Fruit fly (Drosophila melanogaster) whole organism, embryonic: ENCODE results near the gene Mis12.

ENCODE experiments used
- ATbp ChIP-seq: fragments of 200-800 bp; sonication (Bioruptor generic); optimal IDR thresholded peaks from 2 replicates; lab custom pipeline; 2017; ENCODE audit warnings: missing biosample characterization, mild to moderate bottlenecking, missing genetic modification characterization, missing genetic modification reagents
- CG11696 ChIP-seq: fragments of 200-800 bp; sonication (Bioruptor generic); IDR thresholded peaks from 2 replicates; pipeline ENCODE4 v1.3.6; 2022; ENCODE audit warnings: missing biosample characterization, missing genetic modification characterization
- CG12104 ChIP-seq: fragments of 200-800 bp; sonication (Bioruptor generic); optimal IDR thresholded peaks from 3 replicates; lab custom pipeline; 2016; ENCODE audit warnings: missing biosample characterization, missing genetic modification characterization
- CG12942 ChIP-seq: fragments of 200-800 bp; sonication (Bioruptor generic); optimal IDR thresholded peaks from 3 replicates; lab custom pipeline; 2016; ENCODE audit warnings: missing biosample characterization, missing genetic modification characterization
- CG13123 ChIP-seq: fragments of 200-800 bp; sonication (Bioruptor generic); optimal IDR thresholded peaks from 2 replicates; lab custom pipeline; 2016; ENCODE audit warnings: missing biosample characterization, missing genetic modification characterization
- CG13287 ChIP-seq: fragments of 200-800 bp; sonication (Bioruptor generic); IDR thresholded peaks from 2 replicates; pipeline ENCODE4 v1.3.6; 2022; ENCODE audit warnings: missing biosample characterization, missing genetic modification characterization; ENCODE audit not compliant: partially characterized antibody
- CG14441 ChIP-seq: fragments of 200-800 bp; sonication (Bioruptor generic); IDR thresholded peaks from 2 replicates; pipeline ENCODE4 v1.3.6; 2022; ENCODE audit warnings: missing biosample characterization, missing genetic modification characterization
- CG15479 ChIP-seq: fragments of 200-800 bp; sonication (Bioruptor generic); optimal IDR thresholded peaks from 3 replicates; lab custom pipeline; 2019; ENCODE audit warnings: missing biosample characterization, mild to moderate bottlenecking, missing genetic modification characterization, moderate library complexity
- CG15514 ChIP-seq: fragments of 200-800 bp; sonication (Bioruptor generic); optimal IDR thresholded peaks from 3 replicates; lab custom pipeline; 2017; ENCODE audit warnings: missing biosample characterization, missing genetic modification characterization, mild to moderate bottlenecking, moderate library complexity, missing genetic modification reagents
- CG17361 ChIP-seq: fragments of 200-800 bp; sonication (Bioruptor generic); IDR thresholded peaks from 3 replicates; pipeline ENCODE4 v1.3.6; 2022; ENCODE audit warnings: missing biosample characterization, missing genetic modification characterization
- CG17568 ChIP-seq: fragments of 200-800 bp; sonication (Bioruptor generic); optimal IDR thresholded peaks from 2 replicates; lab custom pipeline; 2018; ENCODE audit warnings: missing biosample characterization, mild to moderate bottlenecking, missing genetic modification characterization, moderate library complexity
- CG30431 ChIP-seq: fragments of 200-800 bp; sonication (Bioruptor generic); optimal IDR thresholded peaks from 2 replicates; lab custom pipeline; 2017; ENCODE audit warnings: missing biosample characterization, missing genetic modification characterization
- CG31365 ChIP-seq: fragments of 200-800 bp; sonication (Bioruptor generic); optimal IDR thresholded peaks from 2 replicates; lab custom pipeline; 2018; ENCODE audit warnings: missing biosample characterization, mild to moderate bottlenecking, missing genetic modification characterization
- CG31441 ChIP-seq: fragments of 200-800 bp; sonication (Bioruptor generic); IDR thresholded peaks from 2 replicates; pipeline ENCODE4 v1.3.6; 2022; ENCODE audit warnings: missing biosample characterization, missing genetic modification characterization
- CG32532 ChIP-seq: fragments of 200-800 bp; sonication (Bioruptor generic); IDR thresholded peaks from 2 replicates; pipeline ENCODE4 v1.3.6; 2022; ENCODE audit warnings: missing biosample characterization, missing genetic modification characterization
- CG3726 ChIP-seq: fragments of 200-800 bp; sonication (Bioruptor generic); IDR thresholded peaks from 3 replicates; pipeline ENCODE4, ENCODE4 v1.3.6; 2022; ENCODE audit warnings: missing biosample characterization, missing genetic modification characterization
- CG4282 ChIP-seq: fragments of 200-800 bp; sonication (Bioruptor generic); optimal IDR thresholded peaks from 2 replicates; lab custom pipeline; 2016; ENCODE audit warnings: missing biosample characterization, missing genetic modification characterization
- CG4730 ChIP-seq: fragments of 200-800 bp; sonication (Bioruptor generic); IDR thresholded peaks from 2 replicates; pipeline ENCODE4 v1.3.6; 2022; ENCODE audit warnings: missing biosample characterization, missing genetic modification characterization
- CG4820 ChIP-seq: fragments of 200-800 bp; sonication (Bioruptor generic); optimal IDR thresholded peaks from 3 replicates; lab custom pipeline; 2016; ENCODE audit warnings: missing biosample characterization, missing genetic modification characterization
- CG6272 ChIP-seq: fragments of 200-800 bp; sonication (Bioruptor generic); IDR thresholded peaks from 2 replicates; pipeline ENCODE4 v1.3.6; 2022; ENCODE audit warnings: missing biosample characterization, missing genetic modification characterization
- CG6813 ChIP-seq: fragments of 200-800 bp; sonication (Bioruptor generic); optimal IDR thresholded peaks from 2 replicates; lab custom pipeline; 2017; ENCODE audit warnings: missing biosample characterization, missing genetic modification characterization, mild to moderate bottlenecking, moderate library complexity, missing genetic modification reagents
- CG7357 ChIP-seq: fragments of 200-800 bp; sonication (Bioruptor generic); IDR thresholded peaks from 3 replicates; pipeline ENCODE4 v1.3.6; 2022; ENCODE audit warnings: missing biosample characterization, missing genetic modification characterization
- CG7963 ChIP-seq: fragments of 200-800 bp; sonication (Bioruptor generic); IDR thresholded peaks from 3 replicates; pipeline ENCODE4 v1.3.6; 2022; ENCODE audit warnings: missing biosample characterization, missing genetic modification characterization; ENCODE audit not compliant: partially characterized antibody
- CG8290 ChIP-seq, 3 experiments: fragments of 200-800 bp; sonication (Bioruptor generic); optimal IDR thresholded peaks; 2 replicates each; lab custom pipeline; 2016 to 2019; ENCODE audit warnings: missing biosample characterization in 3 of 3, missing genetic modification characterization in 3 of 3, mild to moderate bottlenecking in 2 of 3, moderate library complexity in 1 of 3
- CG9215 ChIP-seq: fragments of 200-800 bp; sonication (Bioruptor generic); IDR thresholded peaks from 2 replicates; pipeline ENCODE4 v1.3.6; 2022; ENCODE audit warnings: missing biosample characterization, missing genetic modification characterization
- HLH3B ChIP-seq: fragments of 200-800 bp; sonication (Bioruptor generic); IDR thresholded peaks from 2 replicates; pipeline ENCODE4 v1.3.6; 2022; ENCODE audit warnings: missing biosample characterization, missing genetic modification characterization
- Hmr ChIP-seq: fragments of 200-800 bp; sonication (Bioruptor generic); optimal IDR thresholded peaks from 3 replicates; lab custom pipeline; 2017; ENCODE audit warnings: mild to moderate bottlenecking, missing biosample characterization, missing genetic modification reagents, missing genetic modification characterization
- Hmx ChIP-seq: fragments of 200-800 bp; sonication (Bioruptor generic); optimal IDR thresholded peaks from 2 replicates; lab custom pipeline; 2016; ENCODE audit warnings: missing biosample characterization, missing genetic modification characterization
- Lhr ChIP-seq: fragments of 200-800 bp; sonication (Bioruptor generic); optimal IDR thresholded peaks from 3 replicates; lab custom pipeline; 2017; ENCODE audit warnings: mild to moderate bottlenecking, missing biosample characterization, missing genetic modification reagents, missing genetic modification characterization
- Lpt ChIP-seq: fragments of >200 bp; optimal IDR thresholded peaks from 2 replicates; lab custom pipeline; 2018; ENCODE audit warnings: missing biosample characterization, missing genetic modification characterization
- MBD-R2 ChIP-seq: fragments of 200-800 bp; sonication (Bioruptor generic); IDR thresholded peaks from 2 replicates; pipeline ENCODE4 v1.3.6; 2022; ENCODE audit warnings: missing biosample characterization, missing genetic modification characterization
- Spps ChIP-seq: fragments of 200-800 bp; sonication (Bioruptor generic); optimal IDR thresholded peaks from 2 replicates; lab custom pipeline; 2018; ENCODE audit warnings: missing biosample characterization, mild to moderate bottlenecking, missing genetic modification characterization
- Tbp ChIP-seq: fragments of >200 bp; optimal IDR thresholded peaks from 2 replicates; lab custom pipeline; 2018; ENCODE audit warnings: missing biosample characterization, missing genetic modification characterization
- Xrp1 ChIP-seq: fragments of 200-800 bp; sonication (Bioruptor generic); IDR thresholded peaks from 2 replicates; pipeline ENCODE4 v1.3.6; 2022; ENCODE audit warnings: missing biosample characterization, missing genetic modification characterization
- btn ChIP-seq: fragments of 200-800 bp; sonication (Bioruptor generic); optimal IDR thresholded peaks from 2 replicates; lab custom pipeline; 2016; ENCODE audit warnings: missing biosample characterization, missing genetic modification characterization
- cato ChIP-seq: fragments of 200-800 bp; sonication (Bioruptor generic); optimal IDR thresholded peaks from 2 replicates; lab custom pipeline; 2016; ENCODE audit warnings: missing biosample characterization, missing genetic modification characterization, borderline replicate concordance
- cg ChIP-seq: fragments of 200-800 bp; sonication (Bioruptor generic); optimal IDR thresholded peaks from 3 replicates; lab custom pipeline; 2019; ENCODE audit warnings: missing biosample characterization, mild to moderate bottlenecking, missing genetic modification characterization, moderate library complexity
- crol ChIP-seq: fragments of 200-800 bp; sonication (Bioruptor generic); IDR thresholded peaks from 2 replicates; pipeline ENCODE4 v1.3.6; 2022; ENCODE audit warnings: missing biosample characterization, missing genetic modification characterization
- en ChIP-seq: fragments of 200-800 bp; sonication (Bioruptor generic); optimal IDR thresholded peaks from 2 replicates; lab custom pipeline; 2016; ENCODE audit warnings: missing biosample characterization, missing genetic modification characterization
- exex ChIP-seq: fragments of 200-800 bp; sonication (Bioruptor generic); optimal IDR thresholded peaks from 4 replicates; lab custom pipeline; 2018; ENCODE audit warnings: missing biosample characterization, mild to moderate bottlenecking, missing genetic modification characterization, moderate library complexity
- ftz-f1 ChIP-seq: fragments of 200-800 bp; sonication (Bioruptor generic); optimal IDR thresholded peaks from 2 replicates; lab custom pipeline; 2016; ENCODE audit warnings: missing biosample characterization, missing genetic modification characterization
- h ChIP-seq: fragments of >200 bp; optimal IDR thresholded peaks from 2 replicates; lab custom pipeline; 2017
- hb ChIP-seq: fragments of 200-800 bp; sonication (Bioruptor generic); IDR thresholded peaks from 3 replicates; pipeline ENCODE4 v1.3.6; 2022; ENCODE audit warnings: missing biosample characterization, missing genetic modification characterization; ENCODE audit not compliant: partially characterized antibody
- hbn ChIP-seq: fragments of 200-800 bp; sonication (Bioruptor generic); IDR thresholded peaks from 2 replicates; pipeline ENCODE4 v1.3.6; 2022; ENCODE audit warnings: missing biosample characterization, missing genetic modification characterization; ENCODE audit not compliant: partially characterized antibody
- klu ChIP-seq: fragments of 200-800 bp; sonication (Bioruptor generic); IDR thresholded peaks from 2 replicates; pipeline ENCODE4 v1.3.6; 2022; ENCODE audit warnings: missing biosample characterization, missing genetic modification characterization
- lmd ChIP-seq: fragments of 200-800 bp; sonication (Bioruptor generic); IDR thresholded peaks from 2 replicates; pipeline ENCODE4 v1.3.6; 2022; ENCODE audit warnings: missing biosample characterization, missing genetic modification characterization
- luna ChIP-seq: fragments of 200-800 bp; sonication (Bioruptor generic); optimal IDR thresholded peaks from 2 replicates; lab custom pipeline; 2016; ENCODE audit warnings: missing biosample characterization, missing genetic modification characterization
- maf-S ChIP-seq: fragments of 200-800 bp; sonication (Bioruptor generic); optimal IDR thresholded peaks from 2 replicates; lab custom pipeline; 2016; ENCODE audit warnings: missing biosample characterization, missing genetic modification characterization
- nau ChIP-seq: fragments of 200-800 bp; sonication (Bioruptor generic); optimal IDR thresholded peaks from 3 replicates; lab custom pipeline; 2017; ENCODE audit warnings: missing biosample characterization, mild to moderate bottlenecking, missing genetic modification characterization, missing genetic modification reagents
- slou ChIP-seq: fragments of 200-800 bp; sonication (Bioruptor generic); optimal IDR thresholded peaks from 3 replicates; lab custom pipeline; 2016; ENCODE audit warnings: missing biosample characterization, missing genetic modification characterization
- zen ChIP-seq: fragments of 200-800 bp; sonication (Bioruptor generic); optimal IDR thresholded peaks from 3 replicates; lab custom pipeline; 2018; ENCODE audit warnings: missing biosample characterization, mild to moderate bottlenecking, missing genetic modification characterization, moderate library complexity

The Mis12 gene

dm6 chr3L:6977391-6977790 is 8.5 kb upstream of the Mis12 start (continued):
- TF ChIP-seq zen (tag; lab: Kevin White, UChicago) (peak; percentile 45), CG9215 (GFP tag; lab: Robert Waterston, UW) (no peak), CG31365 (no peak), MBD-R2 (GFP tag; lab: Robert Waterston, UW) (peak; percentile 46; the same call in 1 of the 2 replicates), Spps (peak; percentile 33), maf-S (GFP tag; lab: Kevin White, UChicago) (no peak), hbn (GFP tag; lab: Robert Waterston, UW) (no peak), ftz-f1 (GFP tag; lab: Kevin White, UChicago) (no peak), Lhr (peak; percentile 3), luna (no peak), CG7963 (GFP tag; lab: Robert Waterston, UW) (no peak), CG3726 (GFP tag; lab: Robert Waterston, UW) (no peak), CG17568 (no peak), CG15514 (no peak), CG4282 (GFP tag; lab: Kevin White, UChicago) (no peak), CG14441 (peak; percentile 46; the same call in 1 of the 2 replicates), CG13123 (GFP tag; lab: Kevin White, UChicago) (no peak), klu (no peak), ATbp (GFP tag; lab: Kevin White, UChicago) (peak; percentile 59), CG6272 (GFP tag; lab: Robert Waterston, UW) (no peak), Hmx (GFP tag; lab: Kevin White, UChicago) (no peak), Hmr (peak; percentile 25), CG32532 (GFP tag; lab: Robert Waterston, UW) (peak; percentile 44; the same call in 1 of the 2 replicates), crol (GFP tag; lab: Robert Waterston, UW) (no peak; the same call in 1 of the 2 replicates), cg (GFP tag; lab: Kevin White, UChicago) (no peak), CG11696 (GFP tag; lab: Robert Waterston, UW) (0 out of 2 replicates have a peak, but pooled peaks have one; percentile 40), Xrp1 (peak; percentile 63), lmd (GFP tag; lab: Robert Waterston, UW) (peak; percentile 58), exex (tag; lab: Kevin White, UChicago) (no peak), nau (peak; percentile 2), hb (GFP tag; lab: Robert Waterston, UW) (no peak), CG13287 (GFP tag; lab: Robert Waterston, UW) (no peak), CG4730 (no peak; the same call in 1 of the 2 replicates), CG15479 (GFP tag; lab: Kevin White, UChicago) (no peak), CG4820 (GFP tag; lab: Kevin White, UChicago) (peak; percentile 31), CG8290 (GFP tag; optimal IDR thresholded peaks at IDR 0.05; lab: Kevin White, UChicago) (peak; percentile 42), CG8290 (tag; optimal IDR thresholded peaks at IDR 0.05; lab: Kevin White, UChicago) (no peak), CG12104 (GFP tag; lab: Kevin White, UChicago) (peak; percentile 46), en (GFP tag; lab: Kevin White, UChicago) (no peak), CG6813 (GFP tag; lab: Kevin White, UChicago) (peak; percentile 53), Tbp (GFP tag; lab: Kevin White, UChicago) (no peak), HLH3B (peak; percentile 68), CG30431 (GFP tag; lab: Kevin White, UChicago) (peak; percentile 23), Lpt (no peak), CG7357 (GFP tag; lab: Robert Waterston, UW) (no peak), CG31441 (GFP tag; lab: Robert Waterston, UW) (peak; percentile 71), h (lab: Kevin White, UChicago) (no peak), CG12942 (GFP tag; lab: Kevin White, UChicago) (peak; percentile 2), slou (no peak), cato (GFP tag; lab: Kevin White, UChicago) (no peak), CG17361 (GFP tag; lab: Robert Waterston, UW) (peak; percentile 51; the same call in 2 of the 3 replicates), btn (GFP tag; lab: Kevin White, UChicago) (no peak)
